Worm (Caenorhabditis elegans) whole organism, L4 larva: ENCODE data around the gene F14F9.3.

Experiments
- Y105C5A.15 ChIP-seq: fragments of 200-800 bp; sonication (Bioruptor generic); IDR thresholded peaks from 2 replicates; pipeline ENCODE4 v1.3.6; 2022; ENCODE audit warnings: missing genetic modification characterization, missing compliant biosample characterization
- aha-1 ChIP-seq: fragments of 150-350 bp; peaks from one replicate; lab custom pipeline; 2014; ENCODE audit warnings: missing biosample characterization, missing genetic modification characterization
- ceh-28 ChIP-seq: fragments of 150-350 bp; optimal IDR thresholded peaks from 2 replicates; lab custom pipeline; 2014; ENCODE audit warnings: missing biosample characterization, missing genetic modification reagents, missing genetic modification characterization
- ceh-62 ChIP-seq: sonication (generic microtip); optimal IDR thresholded peaks from 2 replicates; lab custom pipeline; 2017; ENCODE audit warnings: missing biosample characterization, missing genetic modification characterization
- ceh-82 ChIP-seq: sonication (generic microtip); optimal IDR thresholded peaks from 2 replicates; lab custom pipeline; 2017; ENCODE audit warnings: missing biosample characterization, missing genetic modification characterization
- ctbp-1 ChIP-seq: fragments of 200-800 bp; sonication (Bioruptor generic); IDR thresholded peaks from 2 replicates; pipeline ENCODE4 v1.3.6; 2022; ENCODE audit warnings: missing genetic modification reagents, missing genetic modification characterization, missing compliant biosample characterization
- daf-16 ChIP-seq, 3 experiments: sonication (generic microtip); optimal IDR thresholded peaks; 2 replicates each; lab custom pipeline; 2016 to 2017; ENCODE audit warnings: missing genetic modification characterization in 3 of 3, missing genetic modification reagents in 3 of 3, mild to moderate bottlenecking in 2 of 3, missing compliant biosample characterization in 2 of 3, missing biosample characterization in 1 of 3, moderate library complexity in 1 of 3
- dmd-6 ChIP-seq: fragments of 200-800 bp; sonication (Bioruptor generic); IDR thresholded peaks from 2 replicates; pipeline ENCODE4 v1.3.6; 2022; ENCODE audit warnings: missing genetic modification reagents, missing genetic modification characterization, missing compliant biosample characterization
- dmd-8 ChIP-seq: fragments of 200-800 bp; sonication (Bioruptor generic); IDR thresholded peaks from 2 replicates; pipeline ENCODE4 v1.3.6; 2022; ENCODE audit warnings: missing genetic modification characterization, missing compliant biosample characterization
- dmd-9 ChIP-seq: fragments of 200-800 bp; sonication (Bioruptor generic); IDR thresholded peaks from 2 replicates; pipeline ENCODE4 v1.3.6; 2022; ENCODE audit warnings: missing genetic modification reagents, missing genetic modification characterization, missing compliant biosample characterization
- dve-1 ChIP-seq: sonication (generic microtip); optimal IDR thresholded peaks from 2 replicates; lab custom pipeline; 2017; ENCODE audit warnings: antibody characterized with exemption, mild to moderate bottlenecking, missing genetic modification characterization, missing compliant biosample characterization; ENCODE audit not compliant: insufficient read depth
- egl-27 ChIP-seq: sonication (generic microtip); optimal IDR thresholded peaks from 3 replicates; lab custom pipeline; 2017; ENCODE audit warnings: missing biosample characterization, missing genetic modification reagents, missing genetic modification characterization
- fkh-10 ChIP-seq: fragments of 150-350 bp; optimal IDR thresholded peaks from 2 replicates; lab custom pipeline; 2014; ENCODE audit warnings: missing biosample characterization, missing genetic modification reagents, missing genetic modification characterization
- hlh-30 ChIP-seq: sonication (generic microtip); optimal IDR thresholded peaks from 2 replicates; lab custom pipeline; 2017; ENCODE audit warnings: antibody characterized with exemption, mild to moderate bottlenecking, missing genetic modification characterization, missing compliant biosample characterization; ENCODE audit not compliant: insufficient read depth
- jun-1 ChIP-seq: fragments of 150-350 bp; optimal IDR thresholded peaks from 2 replicates; lab custom pipeline; 2014; ENCODE audit warnings: missing biosample characterization, missing genetic modification reagents, missing genetic modification characterization
- lin-15B ChIP-seq: fragments of 150-350 bp; sonication (generic microtip); optimal IDR thresholded peaks from 3 replicates; lab custom pipeline; 2014; ENCODE audit warnings: missing biosample characterization, missing genetic modification characterization
- lir-3 ChIP-seq: sonication (generic microtip); optimal IDR thresholded peaks from 2 replicates; lab custom pipeline; 2016; ENCODE audit warnings: mild to moderate bottlenecking, missing genetic modification characterization, missing compliant biosample characterization
- lsy-2 ChIP-seq, 2 experiments: fragments of 150-350 bp in 1 of 2; sonication (generic microtip) in 1 of 2; optimal IDR thresholded peaks; 2 replicates each; lab custom pipeline; 2014 to 2017; ENCODE audit warnings: missing biosample characterization in 2 of 2, missing genetic modification characterization in 2 of 2
- madf-9 ChIP-seq: fragments of 200-800 bp; sonication (Bioruptor generic); conservative IDR thresholded peaks from 2 replicates; pipeline ENCODE4 v1.3.6; 2022; ENCODE audit warnings: missing genetic modification reagents, missing genetic modification characterization, missing compliant biosample characterization
- mdl-1 ChIP-seq, 2 experiments: fragments of 150-350 bp in 1 of 2; sonication (generic microtip) in 1 of 2; optimal IDR thresholded peaks; 2 replicates each; lab custom pipeline; 2014 to 2017; ENCODE audit warnings: missing biosample characterization in 2 of 2, missing genetic modification characterization in 2 of 2
- mdt-29 ChIP-seq: fragments of 200-800 bp; sonication (Bioruptor generic); IDR thresholded peaks from 2 replicates; pipeline ENCODE4 v1.3.6; 2022; ENCODE audit warnings: missing genetic modification reagents, missing genetic modification characterization, missing compliant biosample characterization
- mes-2 ChIP-seq: sonication (generic microtip); optimal IDR thresholded peaks from 2 replicates; lab custom pipeline; 2016; ENCODE audit warnings: missing genotype, mild to moderate bottlenecking, missing genetic modification characterization, missing compliant biosample characterization; ENCODE audit not compliant: poor library complexity, severe bottlenecking
- nhr-102 ChIP-seq: sonication (generic microtip); optimal IDR thresholded peaks from 2 replicates; lab custom pipeline; 2016; ENCODE audit warnings: mild to moderate bottlenecking, missing genetic modification characterization, moderate library complexity, missing compliant biosample characterization
- nhr-25 ChIP-seq: sonication (generic microtip); optimal IDR thresholded peaks from 2 replicates; lab custom pipeline; 2017; ENCODE audit warnings: missing genetic modification characterization, mild to moderate bottlenecking, missing compliant biosample characterization, antibody characterized with exemption, moderate library complexity, borderline replicate concordance; ENCODE audit not compliant: insufficient read depth
- nhr-28 ChIP-seq: fragments of 150-350 bp; optimal IDR thresholded peaks from 2 replicates; lab custom pipeline; 2014; ENCODE audit warnings: missing biosample characterization, missing genetic modification characterization
- nhr-41 ChIP-seq: fragments of 200-800 bp; sonication (Bioruptor generic); IDR thresholded peaks from 2 replicates; pipeline ENCODE4 v1.3.6; 2022; ENCODE audit warnings: missing genetic modification reagents, missing genetic modification characterization, missing compliant biosample characterization
- nhr-76 ChIP-seq: fragments of 150-350 bp; optimal IDR thresholded peaks from 2 replicates; lab custom pipeline; 2014; ENCODE audit warnings: missing biosample characterization, missing genetic modification characterization
- nhr-77 ChIP-seq: fragments of 150-350 bp; optimal IDR thresholded peaks from 2 replicates; lab custom pipeline; 2014; ENCODE audit warnings: missing biosample characterization, missing genetic modification characterization
- php-3 ChIP-seq: fragments of 200-800 bp; sonication (Bioruptor generic); IDR thresholded peaks from 2 replicates; pipeline ENCODE4 v1.3.6; 2022; ENCODE audit warnings: missing genetic modification reagents, missing genetic modification characterization, missing compliant biosample characterization
- spr-3 ChIP-seq: fragments of 200-800 bp; sonication (Bioruptor generic); optimal IDR thresholded peaks from 2 replicates; lab custom pipeline; 2018; ENCODE audit warnings: mild to moderate bottlenecking, missing genetic modification characterization, missing compliant biosample characterization
- unc-130 ChIP-seq: sonication (generic microtip); optimal IDR thresholded peaks from 2 replicates; lab custom pipeline; 2016; ENCODE audit warnings: missing genetic modification reagents, missing genetic modification characterization, missing compliant biosample characterization
- unc-62 ChIP-seq, 3 experiments: fragments of 150-350 bp in 1 of 3; sonication (generic microtip); optimal IDR thresholded peaks in 2 of 3; peaks in 1 of 3; 1 replicate in 1 of 3; 2 replicates in 2 of 3; lab custom pipeline; 2014 to 2017; ENCODE audit warnings: missing biosample characterization in 3 of 3, missing genetic modification characterization in 3 of 3, missing genetic modification reagents in 3 of 3, missing genotype in 1 of 3
- zfp-3 ChIP-seq: fragments of 200-800 bp; sonication (Bioruptor generic); conservative IDR thresholded peaks from 2 replicates; pipeline ENCODE4 v1.3.6; 2022; ENCODE audit warnings: missing genetic modification reagents, missing genetic modification characterization, missing compliant biosample characterization
- zip-2 ChIP-seq: fragments of 150-350 bp; optimal IDR thresholded peaks from 2 replicates; lab custom pipeline; 2014; ENCODE audit warnings: missing biosample characterization, missing genetic modification characterization

The F14F9.3 gene

ce11 chrV:5165426-5165825, 27.4 kb downstream of the F14F9.3 start, which contains the start of gene srw-140:
TSS of gene srw-140 (plus strand) at chrV:5165726.
- no peak for TF ChIP-seq nhr-41 (GFP tag; lab: Robert Waterston, UW)
- TF ChIP-seq aha-1 (tag; lab: Kevin White, UChicago), result peak; percentile 40
- TF ChIP-seq madf-9 (GFP tag; lab: Robert Waterston, UW), result no peak
- TF ChIP-seq unc-62 (GFP tag; optimal IDR thresholded peaks at IDR 0.05 in 1 of 2; lab: Kevin White, UChicago), result peak in 1 of 2 experiments; percentile 35
- TF ChIP-seq unc-62 (tag; optimal IDR thresholded peaks at IDR 0.05; lab: Kevin White, UChicago), result no peak

DNA sequence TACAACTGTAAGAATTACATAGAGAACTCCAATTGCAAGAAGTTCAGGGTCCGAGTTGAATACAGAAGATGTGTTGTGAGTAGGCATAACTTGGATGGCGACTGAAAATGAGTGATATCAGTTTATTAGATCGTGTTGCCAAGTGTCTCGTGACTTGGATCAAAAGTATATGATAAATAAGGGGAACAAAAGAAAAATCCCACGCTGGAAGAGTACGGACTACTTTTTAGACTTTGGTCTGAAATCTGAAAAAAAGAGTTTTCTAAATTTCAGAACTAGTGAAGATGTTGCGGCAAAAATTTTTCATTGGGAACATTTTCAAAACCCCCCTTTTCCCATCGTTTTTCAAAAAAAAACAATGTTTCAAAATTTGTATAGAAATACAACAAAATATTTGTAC, 31.6 kb downstream of the F14F9.3 start, which contains the start of gene srt-64:
Gene srt-64, minus strand, starts transcription at position 101 of the 400 bp plus-strand sequence.
- no peak for TF ChIP-seq unc-130
- TF ChIP-seq dmd-9, result no peak
- no peak for TF ChIP-seq ceh-62 (tag; lab: Kevin White, UChicago)
- no peak for TF ChIP-seq Y105C5A.15
- TF ChIP-seq unc-62 (GFP tag; optimal IDR thresholded peaks at IDR 0.05 in 1 of 2; lab: Kevin White, UChicago), result peak in 1 of 2 experiments; percentile 25
- no peak for TF ChIP-seq unc-62 (tag; optimal IDR thresholded peaks at IDR 0.05; lab: Kevin White, UChicago)
- TF ChIP-seq mdl-1 (tag; optimal IDR thresholded peaks at IDR 0.05; lab: Kevin White, UChicago), result no peak
- TF ChIP-seq jun-1 (tag; lab: Kevin White, UChicago), result no peak

DNA sequence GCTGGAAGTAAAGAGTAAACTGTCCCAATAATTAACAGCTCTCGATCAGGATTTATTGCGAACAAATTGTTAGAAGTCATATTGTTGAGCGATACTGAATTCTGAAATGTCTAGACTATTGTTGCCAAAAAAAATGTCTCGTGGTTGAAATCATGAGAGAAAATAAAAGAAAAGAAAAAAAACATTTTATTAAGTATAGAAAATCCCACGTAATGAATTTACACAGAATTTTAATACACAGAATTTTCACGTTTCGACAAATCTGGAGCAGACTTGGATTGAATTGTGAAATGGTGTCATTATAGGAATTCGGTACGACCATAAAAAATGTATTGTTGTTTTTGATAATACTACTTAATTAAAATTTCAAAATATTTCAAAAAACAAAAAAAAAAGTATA, 34.8 kb downstream of the F14F9.3 start, which contains the start of gene srt-65:
Gene srt-65, minus strand, starts transcription at position 101 of the 400 bp plus-strand sequence.
- TF ChIP-seq mes-2 (no peak), ceh-82 (tag; lab: Kevin White, UChicago) (no peak), nhr-25 (tag; lab: Kevin White, UChicago) (no peak), nhr-28 (tag; lab: Kevin White, UChicago) (no peak), dmd-9 (no peak), zfp-3 (no peak), fkh-10 (GFP tag; lab: Kevin White, UChicago) (no peak), dmd-8 (GFP tag; lab: Robert Waterston, UW) (no peak), nhr-76 (tag; lab: Kevin White, UChicago) (no peak), nhr-77 (tag; lab: Kevin White, UChicago) (no peak), nhr-102 (no peak)
- TF ChIP-seq, all 104 proteins: peak for 0

DNA sequence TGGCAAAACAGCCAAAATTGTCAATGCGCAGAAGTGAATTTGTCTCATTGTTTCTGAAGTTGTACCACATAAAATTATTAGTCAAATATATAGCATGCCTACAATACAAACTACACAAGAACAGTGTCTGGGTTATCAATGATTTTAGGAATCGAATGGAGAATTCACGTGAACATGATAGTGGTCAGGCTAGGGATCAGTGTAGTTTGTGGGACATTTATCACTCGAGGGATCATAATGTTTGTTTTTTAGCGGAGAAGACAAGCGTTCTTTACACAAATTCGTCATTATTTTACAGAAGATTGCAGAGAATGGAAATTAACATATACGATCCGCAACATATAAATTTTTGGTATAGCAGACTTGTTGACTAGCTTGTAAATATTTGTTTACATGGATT, 39.2 kb downstream of the F14F9.3 start, which contains the start of gene ugt-51:
Gene ugt-51, minus strand, starts transcription at position 101 of the 400 bp plus-strand sequence.
- TF ChIP-seq daf-16 (GFP tag; optimal IDR thresholded peaks at IDR 0.05; lab: Kevin White, UChicago) (no peak), daf-16 (tag; optimal IDR thresholded peaks at IDR 0.05; lab: Kevin White, UChicago) (no peak), dmd-6 (GFP tag; lab: Robert Waterston, UW) (no peak), nhr-41 (GFP tag; lab: Robert Waterston, UW) (no peak), spr-3 (GFP tag; lab: Kevin White, UChicago) (no peak), lir-3 (no peak), nhr-28 (tag; lab: Kevin White, UChicago) (peak; percentile 85), egl-27 (no peak), ceh-28 (no peak), dve-1 (peak; percentile 40), aha-1 (tag; lab: Kevin White, UChicago) (peak; percentile 77), lin-15B (tag; lab: Kevin White, UChicago) (no peak), hlh-30 (tag; lab: Kevin White, UChicago) (no peak), zip-2 (tag; lab: Kevin White, UChicago) (no peak), lsy-2 (tag; optimal IDR thresholded peaks at IDR 0.05; lab: Kevin White, UChicago) (no peak), ctbp-1 (GFP tag; lab: Robert Waterston, UW) (no peak), php-3 (GFP tag; lab: Robert Waterston, UW) (no peak), mdt-29 (GFP tag; lab: Robert Waterston, UW) (no peak), zfp-3 (no peak)
- TF ChIP-seq, all 104 proteins: peak for 3
